Worm (Caenorhabditis elegans): Measurements from ENCODE around the gene F22E5.17.
"Not testable (repeated sequence)": the region's sequence is repeated elsewhere in the genome, so short reads cannot be mapped to it uniquely, and the experiment has no call there.

DNA sequence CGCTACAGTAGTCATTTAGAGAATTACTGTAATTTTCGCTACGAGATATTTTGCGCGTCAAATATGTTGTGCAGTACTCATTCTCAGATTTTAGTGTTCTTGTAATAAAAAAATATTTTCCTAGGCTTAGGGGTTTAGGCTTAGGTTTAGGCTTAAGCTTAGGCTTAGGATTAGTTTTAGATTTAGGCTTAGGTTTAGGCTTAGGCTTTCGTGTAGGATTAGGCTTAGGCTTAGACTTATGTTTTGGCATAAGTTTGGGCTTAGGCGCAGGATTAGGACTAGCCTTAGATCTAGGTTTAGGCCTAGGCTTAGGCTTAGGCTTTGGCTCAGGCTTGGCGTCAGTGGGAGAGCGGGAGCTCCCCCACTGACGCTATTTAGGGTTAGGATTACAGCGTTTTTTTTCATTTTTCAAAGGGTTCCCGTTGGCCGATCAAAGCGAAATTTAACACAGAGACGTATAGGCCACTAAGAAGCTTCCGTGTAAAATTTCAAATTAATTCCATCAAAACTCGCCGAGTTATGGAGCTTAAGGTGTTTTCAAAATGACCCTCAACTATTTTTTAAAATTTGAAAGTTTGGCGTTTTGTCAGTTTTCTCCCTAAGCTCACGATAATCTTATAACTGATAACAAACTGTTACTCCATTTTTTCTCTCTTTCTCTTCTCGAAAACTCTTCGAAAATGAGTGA lies 38.3 kb upstream of the F22E5.17 start, which contains the start of gene F22E5.8:
- TF ChIP-seq ztf-11 (tag; optimal IDR thresholded peaks at IDR 0.05); pha-4 (tag; optimal IDR thresholded peaks at IDR 0.05); cnd-1 (tag; optimal IDR thresholded peaks at IDR 0.05); blmp-1 (tag; optimal IDR thresholded peaks at IDR 0.05); elt-3 (tag; optimal IDR thresholded peaks at IDR 0.05); nhr-12 (tag; optimal IDR thresholded peaks at IDR 0.05); nhr-28 (tag; optimal IDR thresholded peaks at IDR 0.05); unc-120 (tag; optimal IDR thresholded peaks at IDR 0.05; ENCODE audit: poor library complexity, severe bottlenecking): not testable (repeated sequence)
